Worm (Caenorhabditis elegans): ENCODE data around the gene F46H5.7.

The F46H5.7 gene

DNA sequence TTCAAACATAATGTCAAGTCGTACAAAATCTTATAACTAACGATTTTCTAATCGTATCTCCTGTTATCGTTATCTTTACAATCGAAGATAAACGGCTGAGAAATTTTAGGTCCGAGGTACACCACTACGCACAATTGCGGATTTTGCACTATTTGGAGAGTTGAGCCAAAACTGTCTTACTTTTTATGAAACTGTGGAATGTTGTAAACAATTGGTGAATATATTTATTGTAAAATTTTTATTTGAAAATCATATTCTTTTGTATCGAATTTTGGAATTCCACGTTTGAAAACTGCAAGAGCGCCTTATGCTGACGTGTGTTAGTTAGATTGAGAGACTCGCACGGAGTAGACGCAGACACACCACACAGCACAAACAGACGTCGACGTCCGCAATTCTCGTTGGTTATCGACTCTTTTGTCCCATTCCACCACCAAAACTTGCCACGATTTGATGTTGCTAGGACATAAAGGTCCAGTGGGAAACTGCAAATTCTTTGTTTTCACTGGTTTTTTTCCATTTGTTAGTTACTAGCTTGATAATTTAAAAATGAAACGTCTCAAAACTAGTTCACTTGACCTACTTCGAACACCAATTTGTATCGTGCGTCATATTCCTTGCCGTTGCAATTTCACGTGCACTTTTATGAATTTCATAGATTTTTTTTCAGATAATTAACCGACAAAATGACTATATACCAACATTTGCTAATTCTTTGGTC lies 48.7 kb downstream of the F46H5.7 start, which contains the start of gene dnj-7:
TSS of gene dnj-7 (plus strand) at position 671 of the 721 bp plus-strand sequence.
- TF ChIP-seq sem-4 (tag; optimal IDR thresholded peaks at IDR 0.05) (peak; percentile 63), unc-55 (GFP tag; optimal IDR thresholded peaks at IDR 0.05) (peak; percentile 63), crh-2 (tag; optimal IDR thresholded peaks at IDR 0.05) (peak; percentile 72), sma-3 (GFP tag; optimal IDR thresholded peaks at IDR 0.05) (peak; percentile 48), R02D3.7 (tag; optimal IDR thresholded peaks at IDR 0.05) (no peak), nhr-237 (tag; optimal IDR thresholded peaks at IDR 0.05) (no peak), C34F6.9 (tag; optimal IDR thresholded peaks at IDR 0.05) (peak; percentile 58), alr-1 (tag; optimal IDR thresholded peaks at IDR 0.05) (no peak), mdl-1 (tag; optimal IDR thresholded peaks at IDR 0.05) (no peak), nhr-12 (tag; optimal IDR thresholded peaks at IDR 0.05) (no peak), F13H6.1 (tag; optimal IDR thresholded peaks at IDR 0.05) (no peak), nhr-6 (tag; optimal IDR thresholded peaks at IDR 0.05) (no peak), lsy-2 (tag; optimal IDR thresholded peaks at IDR 0.05) (peak in 1 of 2 experiments; percentile 4), nhr-25 (tag; optimal IDR thresholded peaks at IDR 0.05) (peak; percentile 39), elt-3 (tag; optimal IDR thresholded peaks at IDR 0.05) (no peak), dmd-4 (tag; optimal IDR thresholded peaks at IDR 0.05) (no peak), lin-13 (GFP tag; optimal IDR thresholded peaks at IDR 0.05) (peak; percentile 16), gmeb-1 (tag; optimal IDR thresholded peaks at IDR 0.05) (no peak), egl-27 (tag; optimal IDR thresholded peaks at IDR 0.05) (peak; percentile 6), fos-1 (tag; optimal IDR thresholded peaks at IDR 0.05) (peak; percentile 34), Y55F3AM.14 (GFP tag; optimal IDR thresholded peaks at IDR 0.05) (no peak), snpc-4 (tag; optimal IDR thresholded peaks at IDR 0.05) (no peak), lin-39 (tag; optimal IDR thresholded peaks at IDR 0.05) (no peak), nhr-21 (tag; optimal IDR thresholded peaks at IDR 0.05) (peak; percentile 44)

DNA sequence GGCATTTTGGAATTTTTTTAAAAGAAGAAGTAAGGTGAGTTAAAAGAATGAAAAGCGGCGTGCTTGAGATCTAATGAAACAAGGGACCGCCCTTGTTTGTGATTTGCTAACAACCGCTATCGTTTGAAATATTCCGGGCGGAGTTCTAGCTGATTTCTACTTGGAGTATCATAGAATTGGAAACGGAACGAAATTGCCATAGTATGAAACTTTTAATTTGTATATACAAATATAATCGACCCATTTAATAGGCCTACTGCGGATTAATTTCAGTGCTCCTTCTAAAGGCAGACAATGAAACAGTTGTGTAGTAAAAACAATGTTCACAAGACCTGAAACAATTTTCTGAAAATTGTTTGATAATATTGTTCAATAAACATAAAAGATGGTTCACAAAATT lies 50.9 kb downstream of the F46H5.7 start, which contains the start of gene C55B6.7:
TSS of gene C55B6.7 (minus strand) at position 101 of the 400 bp plus-strand sequence.
- TF ChIP-seq lin-39 (tag; optimal IDR thresholded peaks at IDR 0.05) (no peak), fos-1 (tag; optimal IDR thresholded peaks at IDR 0.05) (no peak), lin-13 (GFP tag; optimal IDR thresholded peaks at IDR 0.05) (no peak), ceh-82 (tag; optimal IDR thresholded peaks at IDR 0.05) (no peak), mbf-1 (tag; optimal IDR thresholded peaks at IDR 0.05) (no peak), blmp-1 (tag; optimal IDR thresholded peaks at IDR 0.05; ENCODE audit: insufficient read depth) (no peak), Y55F3AM.14 (GFP tag; optimal IDR thresholded peaks at IDR 0.05) (no peak), ztf-1 (GFP tag; conservative IDR thresholded peaks at IDR 0.05) (no peak), lin-11 (tag; optimal IDR thresholded peaks at IDR 0.05) (no peak), sma-9 (GFP tag; optimal IDR thresholded peaks at IDR 0.05) (no peak), sma-9 (tag; optimal IDR thresholded peaks at IDR 0.05) (no peak), crh-2 (tag; optimal IDR thresholded peaks at IDR 0.05) (no peak), aly-2 (tag; optimal IDR thresholded peaks at IDR 0.05) (no peak), nhr-11 (tag; optimal IDR thresholded peaks at IDR 0.05) (no peak), elt-3 (tag; optimal IDR thresholded peaks at IDR 0.05) (no peak), ama-1 (optimal IDR thresholded peaks at IDR 0.05) (no peak), C34F6.9 (tag; optimal IDR thresholded peaks at IDR 0.05) (no peak), nhr-12 (tag; optimal IDR thresholded peaks at IDR 0.05) (no peak), F13H6.1 (tag; optimal IDR thresholded peaks at IDR 0.05) (no peak)

Measured in whole organism, L2 larva.